Worm (Caenorhabditis elegans): Measurements from ENCODE around the gene smf-2.

The smf-2 gene

ce11 chrX:6737329-6738008 is 19.0 kb upstream of the smf-2 start (continued):
- TF ChIP-seq nhr-11 (tag; optimal IDR thresholded peaks at IDR 0.05) = no peak
- peak; percentile 93 for TF ChIP-seq ceh-16 (tag; optimal IDR thresholded peaks at IDR 0.05)
- TF ChIP-seq blmp-1 (tag; optimal IDR thresholded peaks at IDR 0.05; ENCODE audit: insufficient read depth) = peak; percentile 89
- TF ChIP-seq ztf-11 (tag; optimal IDR thresholded peaks at IDR 0.05) = no peak
- peak; percentile 57 for TF ChIP-seq snpc-4 (tag; optimal IDR thresholded peaks at IDR 0.05)
- TF ChIP-seq fos-1 (tag; optimal IDR thresholded peaks at IDR 0.05) = peak; percentile 79
- TF ChIP-seq gmeb-1 (tag; optimal IDR thresholded peaks at IDR 0.05) = peak; percentile 62
- no peak for TF ChIP-seq unc-62 (GFP tag; optimal IDR thresholded peaks at IDR 0.05)
- peak; percentile 94 for TF ChIP-seq crh-2 (tag; optimal IDR thresholded peaks at IDR 0.05)

DNA sequence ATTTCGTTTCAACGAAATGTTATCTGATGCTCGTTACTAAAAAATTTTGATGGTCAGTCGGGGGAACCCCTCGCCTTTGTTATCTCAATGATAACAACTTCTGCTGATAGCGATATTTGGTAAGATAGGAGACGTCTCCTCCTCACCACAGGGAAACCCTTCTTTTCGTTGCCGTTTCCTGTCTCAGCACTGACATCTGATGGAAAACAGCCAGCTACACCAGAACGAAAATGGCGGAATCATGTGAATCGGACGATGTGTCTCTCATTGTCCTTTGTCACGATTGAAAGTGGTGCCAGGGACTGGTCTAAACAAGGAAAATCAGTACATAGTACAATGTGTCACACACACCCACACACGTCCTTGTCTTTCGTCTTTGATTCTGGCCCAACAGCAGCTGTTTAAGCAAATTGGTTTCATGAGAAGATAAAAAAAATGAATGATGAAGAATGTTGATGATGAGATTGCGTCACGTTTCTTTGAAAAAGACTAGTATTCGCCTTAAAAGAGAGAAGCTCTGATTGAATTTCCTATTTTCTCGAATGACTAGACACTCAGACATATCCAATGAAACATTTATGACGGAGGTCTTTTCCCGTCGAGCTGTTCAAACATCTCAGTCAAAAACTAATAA is 18.0 kb upstream of the smf-2 start:
- no peak for TF ChIP-seq snpc-4 (tag; optimal IDR thresholded peaks at IDR 0.05)
- no peak for TF ChIP-seq lin-13 (GFP tag; optimal IDR thresholded peaks at IDR 0.05)
- TF ChIP-seq Y55F3AM.14 (GFP tag; optimal IDR thresholded peaks at IDR 0.05) = peak; percentile 66
- peak in 1 of 2 experiments; percentile 63 for TF ChIP-seq lsy-2 (tag; optimal IDR thresholded peaks at IDR 0.05)
- peak; percentile 88 for TF ChIP-seq nhr-129 (tag; optimal IDR thresholded peaks at IDR 0.05)
- peak; percentile 97 for TF ChIP-seq nhr-25 (tag; optimal IDR thresholded peaks at IDR 0.05)
- peak; percentile 93 for TF ChIP-seq sma-9 (GFP tag; optimal IDR thresholded peaks at IDR 0.05)
- TF ChIP-seq sma-9 (tag; optimal IDR thresholded peaks at IDR 0.05) = no peak
- peak; percentile 21 for TF ChIP-seq dmd-4 (tag; optimal IDR thresholded peaks at IDR 0.05)
- peak; percentile 96 for TF ChIP-seq nhr-21 (tag; optimal IDR thresholded peaks at IDR 0.05)
- no peak for TF ChIP-seq ztf-1 (GFP tag; conservative IDR thresholded peaks at IDR 0.05)
- no peak for TF ChIP-seq nhr-12 (tag; optimal IDR thresholded peaks at IDR 0.05)
- TF ChIP-seq ceh-82 (tag; optimal IDR thresholded peaks at IDR 0.05) = no peak
- peak; percentile 66 for TF ChIP-seq gmeb-1 (tag; optimal IDR thresholded peaks at IDR 0.05)
- TF ChIP-seq fos-1 (tag; optimal IDR thresholded peaks at IDR 0.05) = peak; percentile 61
- TF ChIP-seq nhr-10 (tag; optimal IDR thresholded peaks at IDR 0.05) = no peak
- no peak for TF ChIP-seq unc-55 (GFP tag; optimal IDR thresholded peaks at IDR 0.05)
- no peak for TF ChIP-seq ceh-16 (tag; optimal IDR thresholded peaks at IDR 0.05)
- peak; percentile 14 for TF ChIP-seq elt-3 (tag; optimal IDR thresholded peaks at IDR 0.05)
- no peak for TF ChIP-seq peb-1 (tag; optimal IDR thresholded peaks at IDR 0.05)
- no peak for TF ChIP-seq lin-39 (tag; optimal IDR thresholded peaks at IDR 0.05)
- no peak for TF ChIP-seq aly-2 (tag; optimal IDR thresholded peaks at IDR 0.05)
- TF ChIP-seq skn-1 (tag; optimal IDR thresholded peaks at IDR 0.05) = no peak
- no peak for TF ChIP-seq mab-5 (tag; optimal IDR thresholded peaks at IDR 0.05)
- TF ChIP-seq nhr-6 (tag; optimal IDR thresholded peaks at IDR 0.05) = peak; percentile 76
- TF ChIP-seq sem-4 (tag; optimal IDR thresholded peaks at IDR 0.05) = peak; percentile 32
- peak; percentile 84 for TF ChIP-seq blmp-1 (tag; optimal IDR thresholded peaks at IDR 0.05; ENCODE audit: insufficient read depth)
- peak; percentile 17 for TF ChIP-seq ama-1 (optimal IDR thresholded peaks at IDR 0.05)
- no peak for TF ChIP-seq elt-1 (tag; optimal IDR thresholded peaks at IDR 0.05)
- TF ChIP-seq nhr-23 (tag; optimal IDR thresholded peaks at IDR 0.05) = no peak
- TF ChIP-seq nhr-77 (tag; optimal IDR thresholded peaks at IDR 0.05) = no peak
- TF ChIP-seq crh-2 (tag; optimal IDR thresholded peaks at IDR 0.05) = peak; percentile 66
- no peak for TF ChIP-seq unc-62 (GFP tag; optimal IDR thresholded peaks at IDR 0.05)
- peak; percentile 80 to 84 for TF ChIP-seq mdl-1 (tag; optimal IDR thresholded peaks at IDR 0.05)
- no peak for TF ChIP-seq nhr-237 (tag; optimal IDR thresholded peaks at IDR 0.05)
- no peak for TF ChIP-seq R02D3.7 (tag; optimal IDR thresholded peaks at IDR 0.05)
- TF ChIP-seq nhr-11 (tag; optimal IDR thresholded peaks at IDR 0.05) = no peak
- TF ChIP-seq ztf-11 (tag; optimal IDR thresholded peaks at IDR 0.05) = no peak
- no peak for TF ChIP-seq mbf-1 (tag; optimal IDR thresholded peaks at IDR 0.05)
- TF ChIP-seq C34F6.9 (tag; optimal IDR thresholded peaks at IDR 0.05) = peak; percentile 42
- TF ChIP-seq egl-27 (tag; optimal IDR thresholded peaks at IDR 0.05) = peak; percentile 84
- no peak for TF ChIP-seq lin-11 (tag; optimal IDR thresholded peaks at IDR 0.05)
- TF ChIP-seq alr-1 (tag; optimal IDR thresholded peaks at IDR 0.05) = no peak
- TF ChIP-seq F13H6.1 (tag; optimal IDR thresholded peaks at IDR 0.05) = peak; percentile 68
- TF ChIP-seq zag-1 (tag; optimal IDR thresholded peaks at IDR 0.05) = no peak
- no peak for TF ChIP-seq unc-39 (tag; optimal IDR thresholded peaks at IDR 0.05)
- TF ChIP-seq ZK546.5 (tag; optimal IDR thresholded peaks at IDR 0.05) = no peak
- peak; percentile 19 for TF ChIP-seq ztf-4 (tag; optimal IDR thresholded peaks at IDR 0.05)
- peak; percentile 91 for TF ChIP-seq sma-3 (GFP tag; optimal IDR thresholded peaks at IDR 0.05)

All from whole organism, L2 larva.